Fruit fly (Drosophila melanogaster) whole organism, embryonic: ENCODE data around the gene RNF220.

Experiments used
- Atf6 ChIP-seq: fragments of 200-800 bp; sonication (Bioruptor generic); IDR thresholded peaks from 2 replicates; pipeline ENCODE4 v1.3.6; 2022; ENCODE audit warnings: missing biosample characterization, missing genetic modification characterization
- CG10267 ChIP-seq: fragments of 200-800 bp; sonication (Bioruptor generic); optimal IDR thresholded peaks from 2 replicates; lab custom pipeline; 2018; ENCODE audit warnings: missing biosample characterization, mild to moderate bottlenecking, missing genetic modification characterization, moderate library complexity
- CG10274 ChIP-seq: fragments of 200-800 bp; sonication (Bioruptor generic); optimal IDR thresholded peaks from 3 replicates; lab custom pipeline; 2017; ENCODE audit warnings: missing biosample characterization, mild to moderate bottlenecking, missing genetic modification characterization
- CG11456 ChIP-seq: fragments of 200-800 bp; sonication (Bioruptor generic); IDR thresholded peaks from 3 replicates; pipeline ENCODE4 v1.3.6; 2022; ENCODE audit warnings: missing biosample characterization, missing genetic modification characterization
- CG12299 ChIP-seq: fragments of 200-800 bp; sonication (Bioruptor generic); optimal IDR thresholded peaks from 2 replicates; lab custom pipeline; 2018; ENCODE audit warnings: missing biosample characterization, mild to moderate bottlenecking, missing genetic modification characterization
- CG15011 ChIP-seq: fragments of 200-800 bp; sonication (Bioruptor generic); optimal IDR thresholded peaks from 3 replicates; lab custom pipeline; 2018; ENCODE audit warnings: missing biosample characterization, mild to moderate bottlenecking, missing genetic modification characterization
- CG15514 ChIP-seq: fragments of 200-800 bp; sonication (Bioruptor generic); optimal IDR thresholded peaks from 3 replicates; lab custom pipeline; 2017; ENCODE audit warnings: missing biosample characterization, missing genetic modification characterization, mild to moderate bottlenecking, moderate library complexity, missing genetic modification reagents
- CG17186 ChIP-seq: fragments of 200-800 bp; sonication (Bioruptor generic); optimal IDR thresholded peaks from 3 replicates; lab custom pipeline; 2017; ENCODE audit warnings: missing biosample characterization, missing genetic modification reagents, missing genetic modification characterization
- CG17359 ChIP-seq: fragments of 200-800 bp; sonication (Bioruptor generic); optimal IDR thresholded peaks from 3 replicates; lab custom pipeline; 2018; ENCODE audit warnings: missing biosample characterization, mild to moderate bottlenecking, missing genetic modification characterization, moderate library complexity
- CG18011 ChIP-seq: fragments of 200-800 bp; sonication (Bioruptor generic); optimal IDR thresholded peaks from 2 replicates; lab custom pipeline; 2017; ENCODE audit warnings: missing biosample characterization, missing genetic modification characterization, mild to moderate bottlenecking, moderate library complexity, missing genotype
- CG2712 ChIP-seq: fragments of 200-800 bp; optimal IDR thresholded peaks from 3 replicates; lab custom pipeline; 2019; ENCODE audit warnings: missing biosample characterization, mild to moderate bottlenecking, missing genetic modification characterization, moderate library complexity
- CG2875 ChIP-seq: fragments of 200-800 bp; sonication (Bioruptor generic); optimal IDR thresholded peaks from 2 replicates; lab custom pipeline; 2017; ENCODE audit warnings: missing biosample characterization, mild to moderate bottlenecking, missing genetic modification characterization, missing genetic modification reagents
- CG3163 ChIP-seq: fragments of 200-800 bp; sonication (Bioruptor generic); optimal IDR thresholded peaks from 3 replicates; lab custom pipeline; 2016; ENCODE audit warnings: missing biosample characterization, missing genetic modification characterization
- CG32767 ChIP-seq: fragments of 200-800 bp; sonication (Bioruptor generic); IDR thresholded peaks from 2 replicates; pipeline ENCODE4 v1.3.6; 2022; ENCODE audit warnings: missing biosample characterization, missing genetic modification characterization
- CG3726 ChIP-seq: fragments of 200-800 bp; sonication (Bioruptor generic); IDR thresholded peaks from 3 replicates; pipeline ENCODE4, ENCODE4 v1.3.6; 2022; ENCODE audit warnings: missing biosample characterization, missing genetic modification characterization
- CG6765 ChIP-seq: fragments of 200-800 bp; sonication (Bioruptor generic); optimal IDR thresholded peaks from 3 replicates; lab custom pipeline; 2017; ENCODE audit warnings: missing biosample characterization, mild to moderate bottlenecking, missing genetic modification characterization
- CG6791 ChIP-seq: fragments of 200-800 bp; sonication (Bioruptor generic); IDR thresholded peaks from 3 replicates; pipeline ENCODE4 v1.3.6; 2022; ENCODE audit warnings: missing biosample characterization, missing genetic modification characterization; ENCODE audit not compliant: partially characterized antibody
- CG7745 ChIP-seq: fragments of 200-800 bp; sonication (Bioruptor generic); optimal IDR thresholded peaks from 2 replicates; lab custom pipeline; 2018; ENCODE audit warnings: missing biosample characterization, mild to moderate bottlenecking, missing genetic modification characterization, moderate library complexity
- CG7987 ChIP-seq: fragments of 200-800 bp; sonication (Bioruptor generic); optimal IDR thresholded peaks from 2 replicates; lab custom pipeline; 2018; ENCODE audit warnings: missing biosample characterization, mild to moderate bottlenecking, missing genetic modification characterization, moderate library complexity
- CG8359 ChIP-seq: fragments of 200-800 bp; sonication (Bioruptor generic); optimal IDR thresholded peaks from 2 replicates; lab custom pipeline; 2017; ENCODE audit warnings: missing biosample characterization, mild to moderate bottlenecking, missing genetic modification characterization, borderline replicate concordance
- CG9727 ChIP-seq: fragments of 200-800 bp; sonication (Bioruptor generic); optimal IDR thresholded peaks from 3 replicates; lab custom pipeline; 2017; ENCODE audit warnings: missing biosample characterization, mild to moderate bottlenecking, missing genetic modification characterization
- CrebB ChIP-seq: fragments of 200-800 bp; sonication (Bioruptor generic); optimal IDR thresholded peaks from 3 replicates; lab custom pipeline; 2018; ENCODE audit warnings: missing biosample characterization, mild to moderate bottlenecking, missing genetic modification characterization
- Drgx ChIP-seq: fragments of 200-800 bp; sonication (Bioruptor generic); IDR thresholded peaks from 2 replicates; pipeline ENCODE4 v1.3.6; 2022; ENCODE audit warnings: missing biosample characterization, missing genetic modification characterization
- E2f2 ChIP-seq: fragments of 200-800 bp; sonication (Bioruptor generic); IDR thresholded peaks from 2 replicates; pipeline ENCODE4 v1.3.6; 2022; ENCODE audit warnings: missing biosample characterization, missing genetic modification characterization
- Eip74EF ChIP-seq, 2 experiments: fragments of 200-800 bp in 1 of 2; fragments of >200 bp in 1 of 2; sonication (Bioruptor generic) in 1 of 2; optimal IDR thresholded peaks; 2 replicates each; lab custom pipeline; 2017 to 2019; ENCODE audit warnings: missing biosample characterization in 2 of 2, missing genetic modification characterization in 2 of 2, mild to moderate bottlenecking in 1 of 2, moderate library complexity in 1 of 2
- Fer3 ChIP-seq: fragments of 200-800 bp; sonication (Bioruptor generic); optimal IDR thresholded peaks from 2 replicates; lab custom pipeline; 2018; ENCODE audit warnings: missing biosample characterization, mild to moderate bottlenecking, missing genetic modification characterization, moderate library complexity
- HHEX ChIP-seq: fragments of 200-800 bp; sonication (Bioruptor generic); optimal IDR thresholded peaks from 3 replicates; lab custom pipeline; 2017; ENCODE audit warnings: missing biosample characterization, mild to moderate bottlenecking, missing genetic modification characterization, missing genetic modification reagents
- HLH4C ChIP-seq: fragments of 200-800 bp; sonication (Bioruptor generic); IDR thresholded peaks from 3 replicates; pipeline ENCODE4 v1.3.6; 2022; ENCODE audit warnings: missing biosample characterization, missing genetic modification characterization; ENCODE audit not compliant: partially characterized antibody
- HmgZ ChIP-seq: fragments of 200-800 bp; sonication (Bioruptor generic); optimal IDR thresholded peaks from 2 replicates; lab custom pipeline; 2018; ENCODE audit warnings: missing biosample characterization, mild to moderate bottlenecking, missing genetic modification characterization
- Hr3 ChIP-seq: fragments of 200-800 bp; sonication (Bioruptor generic); optimal IDR thresholded peaks from 3 replicates; lab custom pipeline; 2016; ENCODE audit warnings: missing biosample characterization, missing genetic modification characterization
- Meics ChIP-seq: fragments of 200-800 bp; sonication (Bioruptor generic); optimal IDR thresholded peaks from 2 replicates; lab custom pipeline; 2017; ENCODE audit warnings: missing biosample characterization, mild to moderate bottlenecking, missing genetic modification characterization
- NFAT ChIP-seq: fragments of 200-800 bp; sonication (Bioruptor generic); IDR thresholded peaks from 2 replicates; pipeline ENCODE4 v1.3.6; 2022; ENCODE audit warnings: missing biosample characterization, missing genetic modification characterization
- Neu2 ChIP-seq: fragments of 200-800 bp; sonication (Bioruptor generic); optimal IDR thresholded peaks from 3 replicates; lab custom pipeline; 2016; ENCODE audit warnings: missing biosample characterization, missing genetic modification characterization, borderline replicate concordance
- Rx ChIP-seq: fragments of 200-800 bp; sonication (Bioruptor generic); IDR thresholded peaks from 2 replicates; pipeline ENCODE4 v1.3.6; 2022; ENCODE audit warnings: missing biosample characterization, missing genetic modification characterization
- Xbp1 ChIP-seq: fragments of 200-800 bp; sonication (Bioruptor generic); optimal IDR thresholded peaks from 3 replicates; lab custom pipeline; 2016; ENCODE audit warnings: missing biosample characterization, mild to moderate bottlenecking, missing genetic modification characterization
- dan ChIP-seq: fragments of 200-800 bp; sonication (Bioruptor generic); IDR thresholded peaks from 2 replicates; pipeline ENCODE4 v1.3.6; 2022; ENCODE audit warnings: missing biosample characterization, missing genetic modification characterization
- dm ChIP-seq: fragments of 200-800 bp; sonication (Bioruptor generic); optimal IDR thresholded peaks from 3 replicates; lab custom pipeline; 2016; ENCODE audit warnings: missing biosample characterization, missing genetic modification characterization
- gsb ChIP-seq: fragments of 200-800 bp; sonication (Bioruptor generic); IDR thresholded peaks from 2 replicates; pipeline ENCODE4 v1.3.6; 2022; ENCODE audit warnings: missing biosample characterization, missing genetic modification characterization
- gsb-n ChIP-seq: fragments of 200-800 bp; sonication (Bioruptor generic); optimal IDR thresholded peaks from 3 replicates; lab custom pipeline; 2018; ENCODE audit warnings: missing biosample characterization, mild to moderate bottlenecking, missing genetic modification characterization
- hb ChIP-seq: fragments of 200-800 bp; sonication (Bioruptor generic); IDR thresholded peaks from 3 replicates; pipeline ENCODE4 v1.3.6; 2022; ENCODE audit warnings: missing biosample characterization, missing genetic modification characterization; ENCODE audit not compliant: partially characterized antibody
- kay ChIP-seq: fragments of 200-800 bp; sonication (Bioruptor generic); optimal IDR thresholded peaks from 2 replicates; lab custom pipeline; 2016; ENCODE audit warnings: missing biosample characterization, missing genetic modification characterization
- mam ChIP-seq: fragments of 200-800 bp; sonication (Bioruptor generic); optimal IDR thresholded peaks from 3 replicates; lab custom pipeline; 2016; ENCODE audit warnings: missing biosample characterization, missing genetic modification characterization
- nmo ChIP-seq: fragments of 200-800 bp; sonication (Bioruptor generic); optimal IDR thresholded peaks from 2 replicates; lab custom pipeline; 2018; ENCODE audit warnings: missing biosample characterization, mild to moderate bottlenecking, missing genetic modification characterization, moderate library complexity
- onecut ChIP-seq: fragments of 200-800 bp; sonication (Bioruptor generic); IDR thresholded peaks from 2 replicates; pipeline ENCODE4 v1.3.6; 2022; ENCODE audit warnings: missing biosample characterization, missing genetic modification characterization
- repo ChIP-seq: fragments of 200-800 bp; sonication (Bioruptor generic); optimal IDR thresholded peaks from 2 replicates; lab custom pipeline; 2016; ENCODE audit warnings: missing biosample characterization, missing genetic modification characterization
- sens-2 ChIP-seq: fragments of 200-800 bp; sonication (Bioruptor generic); IDR thresholded peaks from 2 replicates; pipeline ENCODE4 v1.3.6; 2022; ENCODE audit warnings: missing biosample characterization, missing genetic modification characterization
- vnd ChIP-seq: fragments of 200-800 bp; sonication (Bioruptor generic); IDR thresholded peaks from 3 replicates; pipeline ENCODE4 v1.3.6; 2022; ENCODE audit warnings: missing biosample characterization, missing genetic modification characterization; ENCODE audit not compliant: partially characterized antibody

The RNF220 gene

DNA sequence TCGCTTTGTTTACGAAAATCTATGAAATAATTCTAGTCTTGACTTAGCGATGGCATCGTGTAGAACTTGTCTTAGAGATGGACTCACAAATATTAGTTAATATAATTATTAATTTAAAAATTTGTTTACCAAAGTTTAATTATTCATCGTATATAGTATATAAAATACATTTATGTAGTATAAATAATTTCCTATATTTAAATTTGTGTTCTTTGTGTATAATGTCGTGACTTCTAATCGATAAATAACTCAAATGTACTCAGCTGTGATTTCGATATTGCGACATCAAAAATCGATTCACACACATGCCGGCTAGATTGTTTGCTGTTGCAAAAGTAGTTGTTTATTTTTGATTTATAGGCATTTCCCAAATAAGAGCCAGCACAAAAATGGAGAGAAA, 35.9 kb downstream of the RNF220 start, which contains the start of the genes wfs1 and Nup133 (continued):
- no peak for TF ChIP-seq mam

DNA sequence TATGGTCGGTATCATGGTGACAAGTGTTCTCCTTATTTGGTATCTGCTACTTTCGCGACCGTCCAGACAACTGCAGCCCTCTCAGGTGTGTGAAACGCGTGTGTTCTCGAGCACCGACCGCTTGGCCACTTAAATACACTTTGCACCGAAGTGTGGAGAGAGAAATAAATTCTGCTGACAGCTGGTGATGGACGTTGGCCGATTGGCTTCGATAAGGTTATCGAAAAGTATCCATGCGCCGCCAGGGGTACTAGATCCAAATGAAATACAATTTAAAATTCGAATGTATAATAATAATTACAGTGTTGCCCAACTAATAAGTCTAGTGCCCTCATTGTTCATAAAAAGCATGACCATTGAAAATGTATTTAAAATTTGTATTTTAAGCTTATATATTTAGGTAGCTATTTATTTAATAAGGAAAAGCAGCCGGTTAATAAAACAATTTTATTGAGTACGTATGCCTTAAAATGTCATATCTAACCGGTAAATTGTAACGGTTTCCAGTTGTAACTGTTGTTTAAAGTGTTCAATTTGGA, 39.8 kb downstream of the RNF220 start, which contains the start of the genes Gclm and CG17625:
Gclm (minus strand) TSS at position 175 of the 539 bp plus-strand sequence.
CG17625 (plus strand) TSS at position 514 of the 539 bp plus-strand sequence.
- TF ChIP-seq repo (GFP tag; lab: Kevin White, UChicago) (no peak), HLH4C (GFP tag; lab: Robert Waterston, UW) (peak; percentile 73), Drgx (GFP tag; lab: Robert Waterston, UW) (peak; percentile 44), CG15514 (GFP tag; lab: Kevin White, UChicago) (peak; percentile 83), onecut (no peak), CG3163 (GFP tag; lab: Kevin White, UChicago) (no peak), CG32767 (GFP tag; lab: Robert Waterston, UW) (no peak), HmgZ (tag; lab: Kevin White, UChicago) (peak; percentile 66), CG6791 (GFP tag; lab: Robert Waterston, UW) (peak; percentile 76), CG17359 (tag; lab: Kevin White, UChicago) (peak; percentile 54), Eip74EF (GFP tag; optimal IDR thresholded peaks at IDR 0.05; lab: Kevin White, UChicago) (peak in 1 of 2 experiments; percentile 44), Hr3 (GFP tag; lab: Kevin White, UChicago) (peak; percentile 52), Xbp1 (GFP tag; lab: Kevin White, UChicago) (peak; percentile 62), nmo (GFP tag; lab: Kevin White, UChicago) (peak; percentile 70), vnd (peak; percentile 47; the same call in 2 of the 3 replicates), CG9727 (GFP tag; lab: Kevin White, UChicago) (peak; percentile 41), HHEX (GFP tag; lab: Kevin White, UChicago) (no peak), E2f2 (GFP tag; lab: Robert Waterston, UW) (peak; percentile 79), Fer3 (tag; lab: Kevin White, UChicago) (peak; percentile 52), gsb-n (tag; lab: Kevin White, UChicago) (peak; percentile 42), CG15011 (GFP tag; lab: Kevin White, UChicago) (no peak), CG18011 (GFP tag; lab: Kevin White, UChicago) (no peak), sens-2 (GFP tag; lab: Robert Waterston, UW) (no peak), CG8359 (GFP tag; lab: Kevin White, UChicago) (no peak), CG6765 (GFP tag; lab: Kevin White, UChicago) (peak; percentile 66), dan (GFP tag; lab: Robert Waterston, UW) (no peak), Neu2 (GFP tag; lab: Kevin White, UChicago) (no peak), CG10267 (tag; lab: Kevin White, UChicago) (peak; percentile 90), Rx (no peak), CG17186 (GFP tag; lab: Kevin White, UChicago) (peak; percentile 34), Atf6 (GFP tag; lab: Robert Waterston, UW) (no peak), CG3726 (GFP tag; lab: Robert Waterston, UW) (no peak), kay (GFP tag; lab: Kevin White, UChicago) (peak; percentile 41), CG2712 (peak; percentile 68), CG2875 (GFP tag; lab: Kevin White, UChicago) (no peak), CrebB (peak; percentile 27), CG7745 (tag; lab: Kevin White, UChicago) (no peak), CG11456 (GFP tag; lab: Robert Waterston, UW) (peak; percentile 74), hb (peak; percentile 73), NFAT (peak; percentile 65), gsb (GFP tag; lab: Robert Waterston, UW) (0 out of 2 replicates have a peak, but pooled peaks have one; percentile 32), Meics (peak; percentile 58), CG7987 (GFP tag; lab: Kevin White, UChicago) (peak; percentile 38), CG10274 (GFP tag; lab: Kevin White, UChicago) (no peak), CG12299 (tag; lab: Kevin White, UChicago) (peak; percentile 20), dm (GFP tag; lab: Kevin White, UChicago) (peak; percentile 73)
